Worm (Caenorhabditis elegans): ENCODE data around the gene adal-1.

DNA sequence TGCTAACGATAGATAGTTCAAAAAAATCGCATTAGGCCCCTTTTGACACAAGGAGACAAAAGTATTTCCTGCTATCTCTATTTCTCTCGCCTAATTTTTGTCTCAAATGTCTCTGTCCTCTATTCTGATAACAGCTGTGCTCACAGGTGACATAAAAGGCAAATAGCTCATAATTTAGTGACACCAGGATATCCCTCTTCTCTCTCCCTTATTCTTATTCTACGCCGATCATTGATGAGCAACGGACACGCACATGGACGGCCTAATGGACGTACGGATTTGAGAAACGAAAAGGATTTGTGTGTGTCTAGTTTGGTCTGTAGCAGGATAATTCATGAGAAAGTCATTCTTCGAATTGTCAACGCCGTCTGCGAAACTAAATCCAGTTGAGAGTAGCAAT lies 42.5 kb upstream of the adal-1 start:
- TF ChIP-seq tbx-11 (GFP tag; IDR thresholded peaks at IDR 0.05) (no peak), ama-1 (optimal IDR thresholded peaks at IDR 0.05) (no peak), tbx-37 (GFP tag; conservative IDR thresholded peaks at IDR 0.05) (no peak), ceh-36 (tag; optimal IDR thresholded peaks at IDR 0.05) (no peak), hnd-1 (tag; optimal IDR thresholded peaks at IDR 0.05) (no peak), ets-7 (tag; optimal IDR thresholded peaks at IDR 0.05) (no peak)
